Fruit fly (Drosophila melanogaster): ENCODE measurements around the gene Rbsn-5.
A peak's percentile ranks its signal among the peaks of the same experiment; 100 is the strongest.

Gene Rbsn-5

DNA sequence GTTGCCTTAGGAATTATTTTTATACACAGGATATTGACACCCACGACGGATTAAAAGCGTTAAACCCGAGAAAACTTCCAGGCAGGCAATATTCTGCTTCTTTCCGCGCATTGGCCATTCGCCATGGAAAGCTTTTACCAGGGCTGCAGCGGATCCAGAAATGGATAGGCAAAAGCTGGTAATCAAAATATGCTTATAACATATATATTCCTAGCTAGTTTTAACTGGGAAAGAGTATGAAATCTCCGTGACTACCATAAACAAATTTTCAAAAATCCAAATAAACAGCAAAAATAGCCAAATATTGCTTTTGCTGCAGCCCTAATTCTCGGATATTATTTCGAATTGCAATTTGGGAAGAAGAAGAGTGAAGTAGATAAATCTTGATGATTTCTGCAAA, at the start of gene Rbsn-5, which contains the start of gene PAPLA1 (continued):
- TF ChIP-seq CG7987 (GFP tag; optimal IDR thresholded peaks at IDR 0.05) (peak; percentile 81), knrl (GFP tag; IDR thresholded peaks at IDR 0.05; ENCODE audit: partially characterized antibody) (peak; percentile 28; the same call in 1 of the 3 replicates), CG17802 (tag; optimal IDR thresholded peaks at IDR 0.05) (peak; percentile 81), Neu2 (GFP tag; optimal IDR thresholded peaks at IDR 0.05; ENCODE audit: borderline replicate concordance) (peak; percentile 63), Abd-B (GFP tag; optimal IDR thresholded peaks at IDR 0.05) (peak; percentile 96), CG15479 (GFP tag; optimal IDR thresholded peaks at IDR 0.05) (no peak), CG11696 (GFP tag; IDR thresholded peaks at IDR 0.05) (peak; percentile 82), caup (GFP tag; optimal IDR thresholded peaks at IDR 0.05; ENCODE audit: severe bottlenecking) (peak; percentile 92), Sox102F (GFP tag; optimal IDR thresholded peaks at IDR 0.05) (peak; percentile 95), CG3995 (GFP tag; optimal IDR thresholded peaks at IDR 0.05) (peak; percentile 70), CG4328 (GFP tag; optimal IDR thresholded peaks at IDR 0.05) (peak; percentile 89), Nf-YB (GFP tag; optimal IDR thresholded peaks at IDR 0.05) (peak; percentile 74), scrt (GFP tag; optimal IDR thresholded peaks at IDR 0.05) (peak; percentile 86), chinmo (GFP tag; IDR thresholded peaks at IDR 0.05; ENCODE audit: partially characterized antibody) (no peak), CG32532 (GFP tag; IDR thresholded peaks at IDR 0.05) (peak; percentile 93), fd96Cb (tag; optimal IDR thresholded peaks at IDR 0.05) (peak; percentile 94), CG3065 (GFP tag; optimal IDR thresholded peaks at IDR 0.05) (peak; percentile 92), kay (GFP tag; optimal IDR thresholded peaks at IDR 0.05) (peak; percentile 95), CG11247 (GFP tag; IDR thresholded peaks at IDR 0.05) (peak; percentile 89), CG10274 (GFP tag; optimal IDR thresholded peaks at IDR 0.05) (peak; percentile 75), Atf6 (GFP tag; IDR thresholded peaks at IDR 0.05) (peak; percentile 86; the same call in 1 of the 2 replicates), nom (GFP tag; optimal IDR thresholded peaks at IDR 0.05) (peak; percentile 89), CG11398 (GFP tag; optimal IDR thresholded peaks at IDR 0.05) (peak; percentile 88), oc (tag; optimal IDR thresholded peaks at IDR 0.05) (peak; percentile 98), exex (tag; optimal IDR thresholded peaks at IDR 0.05) (peak; percentile 93), wor (GFP tag; IDR thresholded peaks at IDR 0.05) (peak; percentile 72), CG13296 (GFP tag; optimal IDR thresholded peaks at IDR 0.05) (peak; percentile 93), CG17361 (GFP tag; IDR thresholded peaks at IDR 0.05) (peak; percentile 95), insv (GFP tag; optimal IDR thresholded peaks at IDR 0.05) (peak in 1 of 2 experiments; percentile 46), Med (GFP tag) (peak; percentile 99), bsh (GFP tag; optimal IDR thresholded peaks at IDR 0.05) (peak; percentile 82 to 95), GATAe (GFP tag; conservative IDR thresholded peaks at IDR 0.05) (peak; percentile 74), CG31365 (tag; optimal IDR thresholded peaks at IDR 0.05) (peak; percentile 75), CG7839 (tag; optimal IDR thresholded peaks at IDR 0.05) (peak; percentile 94), CG10959 (GFP tag; IDR thresholded peaks at IDR 0.05) (peak; percentile 72), Dll (GFP tag; IDR thresholded peaks at IDR 0.05; ENCODE audit: partially characterized antibody) (peak; percentile 51; the same call in 3 of the 4 replicates), CG6854 (GFP tag; optimal IDR thresholded peaks at IDR 0.05) (peak; percentile 77), Aef1 (GFP tag; IDR thresholded peaks at IDR 0.05) (peak; percentile 93), MBD-R2 (GFP tag; IDR thresholded peaks at IDR 0.05) (peak; percentile 97), jing (GFP tag; optimal IDR thresholded peaks at IDR 0.05) (peak; percentile 83), CG12155 (GFP tag; optimal IDR thresholded peaks at IDR 0.05) (peak; percentile 92), vvl (GFP tag; IDR thresholded peaks at IDR 0.05) (peak; percentile 95), CG3838 (GFP tag; optimal IDR thresholded peaks at IDR 0.05) (peak; percentile 75), gcm (GFP tag; optimal IDR thresholded peaks at IDR 0.05) (peak; percentile 84), nmo (GFP tag; optimal IDR thresholded peaks at IDR 0.05) (peak; percentile 96), CG43689 (GFP tag; IDR thresholded peaks at IDR 0.05) (no peak; the same call in none of the 2 replicates), CG17385 (GFP tag; optimal IDR thresholded peaks at IDR 0.05) (peak; percentile 100), Deaf1 (tag; optimal IDR thresholded peaks at IDR 0.05) (peak; percentile 63), sens (GFP tag) (peak; percentile 99)

All from whole organism, embryonic.